Worm (Caenorhabditis elegans) whole organism, L3 larva: ENCODE measurements around the gene blos-2.

Experiments
- R02D3.7 ChIP-seq: fragments of 150-350 bp; optimal IDR thresholded peaks from 2 replicates; lab custom pipeline; 2014; ENCODE audit warnings: missing biosample characterization, missing genetic modification characterization
- ZK546.5 ChIP-seq: sonication (generic microtip); optimal IDR thresholded peaks from 2 replicates; lab custom pipeline; 2017; ENCODE audit warnings: missing biosample characterization, missing genetic modification characterization
- aly-2 ChIP-seq: fragments of 150-350 bp; optimal IDR thresholded peaks from 2 replicates; lab custom pipeline; 2014; ENCODE audit warnings: missing biosample characterization, missing genetic modification characterization
- ama-1 ChIP-seq: fragments of 150-350 bp; optimal IDR thresholded peaks from 2 replicates; lab custom pipeline; 2018
- ceh-82 ChIP-seq: fragments of 150-350 bp; optimal IDR thresholded peaks from 2 replicates; lab custom pipeline; 2014; ENCODE audit warnings: missing biosample characterization, missing genetic modification characterization
- ceh-9 ChIP-seq: sonication (generic microtip); optimal IDR thresholded peaks from 2 replicates; lab custom pipeline; 2018; ENCODE audit warnings: missing biosample characterization, missing genetic modification characterization
- daf-12 ChIP-seq: fragments of 150-350 bp; optimal IDR thresholded peaks from 2 replicates; lab custom pipeline; 2014; ENCODE audit warnings: missing biosample characterization, missing genetic modification reagents, missing genetic modification characterization
- egl-27 ChIP-seq: sonication (generic microtip); optimal IDR thresholded peaks from 4 replicates; lab custom pipeline; 2017; ENCODE audit warnings: missing biosample characterization, missing genetic modification reagents, missing genetic modification characterization
- egl-5 ChIP-seq: fragments of 150-350 bp; optimal IDR thresholded peaks from 2 replicates; lab custom pipeline; 2017; ENCODE audit warnings: missing biosample characterization, missing genetic modification reagents, missing genetic modification characterization, inconsistent platforms
- elt-1 ChIP-seq: fragments of 150-350 bp; optimal IDR thresholded peaks from 2 replicates; lab custom pipeline; 2014; ENCODE audit warnings: missing biosample characterization, missing genetic modification characterization
- elt-2 ChIP-seq: sonication (generic microtip); optimal IDR thresholded peaks from 2 replicates; lab custom pipeline; 2016; ENCODE audit warnings: missing genetic modification reagents, mild to moderate bottlenecking, missing genetic modification characterization, missing compliant biosample characterization
- elt-3 ChIP-seq, 3 experiments: fragments of 150-350 bp in 1 of 3; sonication (generic microtip) in 2 of 3; optimal IDR thresholded peaks; 2 replicates in 2 of 3; 4 replicates in 1 of 3; lab custom pipeline; 2014 to 2017; ENCODE audit warnings: missing biosample characterization in 3 of 3, missing genetic modification characterization in 3 of 3
- fkh-10 ChIP-seq: sonication (generic microtip); optimal IDR thresholded peaks from 2 replicates; lab custom pipeline; 2017; ENCODE audit warnings: missing biosample characterization, missing genetic modification reagents, missing genetic modification characterization
- fkh-2 ChIP-seq: fragments of 150-350 bp; optimal IDR thresholded peaks from 2 replicates; lab custom pipeline; 2014; ENCODE audit warnings: missing biosample characterization, missing genetic modification reagents, missing genetic modification characterization
- fos-1 ChIP-seq: fragments of 150-350 bp; optimal IDR thresholded peaks from 2 replicates; lab custom pipeline; 2014; ENCODE audit warnings: missing biosample characterization, missing genetic modification characterization
- hmg-11 ChIP-seq: sonication (generic microtip); optimal IDR thresholded peaks from 2 replicates; lab custom pipeline; 2016; ENCODE audit warnings: missing genetic modification characterization, missing compliant biosample characterization
- jun-1 ChIP-seq: fragments of 150-350 bp; optimal IDR thresholded peaks from 2 replicates; lab custom pipeline; 2014; ENCODE audit warnings: missing biosample characterization, missing genetic modification reagents, missing genetic modification characterization
- lin-39 ChIP-seq: fragments of 150-350 bp; optimal IDR thresholded peaks from 2 replicates; lab custom pipeline; 2018; ENCODE audit warnings: missing biosample characterization, missing genetic modification reagents, missing genetic modification characterization
- lsy-12 ChIP-seq: sonication (generic microtip); optimal IDR thresholded peaks from 2 replicates; lab custom pipeline; 2016; ENCODE audit warnings: mild to moderate bottlenecking, missing genetic modification characterization, missing compliant biosample characterization
- mdl-1 ChIP-seq: fragments of 150-350 bp; optimal IDR thresholded peaks from 2 replicates; lab custom pipeline; 2014; ENCODE audit warnings: missing biosample characterization, missing genetic modification characterization
- mml-1 ChIP-seq: fragments of 150-350 bp; sonication (generic microtip); optimal IDR thresholded peaks from 3 replicates; lab custom pipeline; 2014; ENCODE audit warnings: missing biosample characterization, missing genetic modification characterization
- nhr-11 ChIP-seq: fragments of 150-350 bp; optimal IDR thresholded peaks from 2 replicates; lab custom pipeline; 2014; ENCODE audit warnings: missing biosample characterization, missing genetic modification characterization
- nhr-12 ChIP-seq: fragments of 150-350 bp; optimal IDR thresholded peaks from 2 replicates; lab custom pipeline; 2014; ENCODE audit warnings: missing biosample characterization, missing genetic modification characterization
- nhr-23 ChIP-seq: fragments of 150-350 bp; optimal IDR thresholded peaks from 2 replicates; lab custom pipeline; 2014; ENCODE audit warnings: missing biosample characterization, missing genetic modification reagents, missing genetic modification characterization
- nhr-237 ChIP-seq: fragments of 150-350 bp; optimal IDR thresholded peaks from 2 replicates; lab custom pipeline; 2014; ENCODE audit warnings: missing biosample characterization, missing genetic modification characterization
- nhr-25 ChIP-seq: sonication (generic microtip); optimal IDR thresholded peaks from 2 replicates; lab custom pipeline; 2017; ENCODE audit warnings: missing biosample characterization, missing genetic modification characterization
- nhr-28 ChIP-seq: fragments of 150-350 bp; optimal IDR thresholded peaks from 2 replicates; lab custom pipeline; 2014; ENCODE audit warnings: missing biosample characterization, missing genetic modification characterization
- nhr-43 ChIP-seq: sonication (generic microtip); optimal IDR thresholded peaks from 2 replicates; lab custom pipeline; 2016; ENCODE audit warnings: mild to moderate bottlenecking, missing genetic modification characterization, missing compliant biosample characterization; ENCODE audit not compliant: poor library complexity, severe bottlenecking
- nhr-67 ChIP-seq: fragments of 150-350 bp; optimal IDR thresholded peaks from 2 replicates; lab custom pipeline; 2014; ENCODE audit warnings: missing biosample characterization, missing genetic modification characterization
- nhr-76 ChIP-seq: fragments of 150-350 bp; sonication (generic microtip); optimal IDR thresholded peaks from 5 replicates; lab custom pipeline; 2014; ENCODE audit warnings: missing biosample characterization, missing genetic modification characterization
- nhr-77 ChIP-seq: fragments of 150-350 bp; optimal IDR thresholded peaks from 2 replicates; lab custom pipeline; 2014; ENCODE audit warnings: missing biosample characterization, missing genetic modification characterization
- pha-4 ChIP-seq: fragments of 150-350 bp; optimal IDR thresholded peaks from 2 replicates; lab custom pipeline; 2014; ENCODE audit warnings: missing biosample characterization, missing genetic modification reagents, missing genetic modification characterization
- pqm-1 ChIP-seq: fragments of 150-350 bp; optimal IDR thresholded peaks from 2 replicates; lab custom pipeline; 2017; ENCODE audit warnings: missing biosample characterization, missing genetic modification characterization, inconsistent platforms
- sea-2 ChIP-seq: fragments of 150-350 bp; sonication (generic microtip); optimal IDR thresholded peaks from 4 replicates; lab custom pipeline; 2014; ENCODE audit warnings: missing biosample characterization, missing genetic modification reagents, missing genetic modification characterization
- skn-1 ChIP-seq: fragments of 150-350 bp; optimal IDR thresholded peaks from 2 replicates; lab custom pipeline; 2014; ENCODE audit warnings: missing biosample characterization, missing genetic modification characterization
- snpc-4 ChIP-seq: fragments of 150-350 bp; optimal IDR thresholded peaks from 2 replicates; lab custom pipeline; 2014; ENCODE audit warnings: missing biosample characterization, missing genetic modification characterization
- tbx-2 ChIP-seq: sonication (generic microtip); optimal IDR thresholded peaks from 2 replicates; lab custom pipeline; 2016; ENCODE audit warnings: mild to moderate bottlenecking, missing genetic modification characterization, missing compliant biosample characterization
- unc-39 ChIP-seq: sonication (generic microtip); optimal IDR thresholded peaks from 4 replicates; lab custom pipeline; 2017; ENCODE audit warnings: missing biosample characterization, missing genetic modification characterization
- unc-62 ChIP-seq: fragments of 150-350 bp; sonication (generic microtip); optimal IDR thresholded peaks from 4 replicates; lab custom pipeline; 2014; ENCODE audit warnings: missing biosample characterization, missing genetic modification reagents, missing genetic modification characterization
- zag-1 ChIP-seq: fragments of 150-350 bp; optimal IDR thresholded peaks from 2 replicates; lab custom pipeline; 2014; ENCODE audit warnings: missing biosample characterization, missing genetic modification characterization
- ztf-11 ChIP-seq: fragments of 150-350 bp; optimal IDR thresholded peaks from 2 replicates; lab custom pipeline; 2014; ENCODE audit warnings: missing biosample characterization, missing genetic modification characterization
- ztf-4 ChIP-seq: fragments of 150-350 bp; optimal IDR thresholded peaks from 2 replicates; lab custom pipeline; 2014; ENCODE audit warnings: missing biosample characterization, missing genetic modification characterization

The blos-2 gene

DNA sequence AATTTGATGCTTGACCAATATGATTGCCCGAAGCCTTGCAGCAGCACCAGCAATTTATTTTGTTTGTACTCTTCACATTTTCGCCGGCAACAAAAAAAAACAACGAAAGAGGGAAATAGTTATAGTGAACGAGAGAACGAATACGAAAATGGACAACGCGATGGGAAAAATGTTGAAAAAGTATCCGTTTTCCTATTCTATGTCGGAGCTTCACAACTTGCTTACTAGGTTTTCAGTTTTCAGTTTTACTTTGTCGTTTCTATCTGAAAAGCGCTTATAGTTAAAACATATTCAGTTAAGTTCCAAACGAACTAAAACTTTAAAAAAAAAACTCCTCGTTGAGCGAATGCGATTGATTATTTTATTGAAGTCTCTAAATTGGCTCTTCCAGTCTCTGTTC lies 5.8 kb upstream of the blos-2 start:
- TF ChIP-seq lin-39 (tag; lab: Kevin White, UChicago) (no peak), tbx-2 (tag; lab: Kevin White, UChicago) (no peak), elt-1 (tag; lab: Kevin White, UChicago) (no peak), ztf-4 (tag; lab: Kevin White, UChicago) (no peak), nhr-43 (tag; lab: Kevin White, UChicago) (no peak), fkh-2 (no peak), nhr-23 (no peak), zag-1 (tag; lab: Kevin White, UChicago) (no peak), sea-2 (GFP tag; lab: Kevin White, UChicago) (no peak), mml-1 (no peak), skn-1 (no peak), snpc-4 (tag; lab: Kevin White, UChicago) (no peak), nhr-237 (no peak), pqm-1 (tag; lab: Kevin White, UChicago) (no peak), nhr-11 (tag; lab: Kevin White, UChicago) (no peak)

DNA sequence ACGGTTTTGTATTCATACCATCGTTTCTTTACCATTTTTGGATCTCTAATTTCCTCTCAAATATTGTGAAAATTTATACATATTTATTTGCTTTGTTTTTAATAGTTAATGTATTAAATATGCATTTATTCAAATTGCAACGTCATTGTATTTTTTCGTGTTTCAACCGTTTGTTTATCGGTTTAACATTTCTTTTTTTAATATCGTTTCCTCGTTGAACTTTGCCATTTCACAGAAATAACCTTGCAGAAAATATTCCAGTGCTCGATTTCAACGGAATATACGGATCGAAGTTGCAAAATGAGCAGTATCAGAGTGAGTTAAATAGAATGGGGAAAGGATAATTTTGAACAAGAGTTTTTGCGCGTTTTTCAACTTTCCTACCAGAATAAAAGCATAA lies 4.7 kb upstream of the blos-2 start, which contains the start of gene seu-1:
TSS of gene seu-1 (plus strand) at position 301 of the 400 bp plus-strand sequence.
- TF ChIP-seq snpc-4 (tag; lab: Kevin White, UChicago) (no peak), nhr-25 (tag; lab: Kevin White, UChicago) (no peak), skn-1 (no peak), elt-3 (tag; optimal IDR thresholded peaks at IDR 0.05; lab: Kevin White, UChicago) (no peak), fkh-10 (GFP tag; lab: Kevin White, UChicago) (no peak), egl-5 (no peak), nhr-23 (no peak), ztf-11 (tag; lab: Kevin White, UChicago) (no peak), egl-27 (no peak), elt-2 (tag; lab: Kevin White, UChicago) (no peak)

DNA sequence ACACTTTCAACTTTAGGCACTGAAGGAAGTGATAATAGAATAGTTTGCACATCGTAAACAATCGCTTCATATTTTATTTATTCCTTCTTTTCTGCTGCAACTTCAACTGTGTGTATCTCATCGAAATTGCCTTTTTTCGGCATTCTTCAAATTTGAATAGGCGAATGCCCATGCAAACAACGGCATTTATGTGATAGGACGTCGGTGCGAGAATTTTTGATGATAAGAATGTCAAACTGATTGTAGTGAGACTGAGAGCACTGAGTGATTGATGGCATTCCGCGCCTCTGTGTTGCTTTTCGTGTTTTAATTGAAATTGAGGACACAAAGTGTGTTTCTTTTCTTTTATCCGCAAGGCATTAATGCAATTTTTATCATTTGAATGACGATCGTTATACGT lies 3.2 kb upstream of the blos-2 start:
- no peak for TF ChIP-seq nhr-67 (tag; lab: Kevin White, UChicago)
- TF ChIP-seq elt-3 (tag; optimal IDR thresholded peaks at IDR 0.05; lab: Kevin White, UChicago), result no peak
- no peak for TF ChIP-seq nhr-76 (tag; lab: Kevin White, UChicago)
- no peak for TF ChIP-seq fkh-10 (GFP tag; lab: Kevin White, UChicago)
- TF ChIP-seq pqm-1 (tag; lab: Kevin White, UChicago), result peak; percentile 37
- TF ChIP-seq elt-2 (tag; lab: Kevin White, UChicago), result peak; percentile 81
- TF ChIP-seq mml-1, result no peak
- TF ChIP-seq lin-39 (tag; lab: Kevin White, UChicago), result no peak
- no peak for TF ChIP-seq nhr-11 (tag; lab: Kevin White, UChicago)
- no peak for TF ChIP-seq lsy-12
- TF ChIP-seq R02D3.7, result no peak
- no peak for TF ChIP-seq ztf-4 (tag; lab: Kevin White, UChicago)
- TF ChIP-seq nhr-28, result no peak
- TF ChIP-seq ceh-9 (tag; lab: Kevin White, UChicago), result no peak
- TF ChIP-seq ama-1 (lab: Kevin White, UChicago), result no peak

DNA sequence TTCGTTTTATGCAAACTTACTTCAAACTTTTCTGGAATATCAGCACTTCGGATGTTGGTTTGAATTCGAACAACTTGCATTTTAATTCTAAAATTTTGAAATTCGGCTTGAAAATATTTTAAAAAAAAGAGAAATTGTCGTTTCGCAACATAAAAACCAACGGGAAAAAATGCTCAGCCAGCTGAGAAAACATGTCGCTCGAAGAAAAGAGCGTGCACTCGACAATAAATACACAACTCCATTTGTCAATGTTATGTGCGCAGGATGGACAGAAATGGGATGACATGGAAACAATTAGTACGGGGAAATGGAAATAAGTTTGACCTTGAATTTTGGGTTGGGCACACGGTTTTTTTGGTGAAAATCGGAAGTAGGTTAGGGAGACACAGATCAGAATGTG lies 1.9 kb downstream of the blos-2 start, which contains the start of gene mif-4:
TSS of gene mif-4 (minus strand) at position 87 of the 400 bp plus-strand sequence.
- TF ChIP-seq snpc-4 (tag; lab: Kevin White, UChicago) (no peak), pha-4 (peak; percentile 65)

DNA sequence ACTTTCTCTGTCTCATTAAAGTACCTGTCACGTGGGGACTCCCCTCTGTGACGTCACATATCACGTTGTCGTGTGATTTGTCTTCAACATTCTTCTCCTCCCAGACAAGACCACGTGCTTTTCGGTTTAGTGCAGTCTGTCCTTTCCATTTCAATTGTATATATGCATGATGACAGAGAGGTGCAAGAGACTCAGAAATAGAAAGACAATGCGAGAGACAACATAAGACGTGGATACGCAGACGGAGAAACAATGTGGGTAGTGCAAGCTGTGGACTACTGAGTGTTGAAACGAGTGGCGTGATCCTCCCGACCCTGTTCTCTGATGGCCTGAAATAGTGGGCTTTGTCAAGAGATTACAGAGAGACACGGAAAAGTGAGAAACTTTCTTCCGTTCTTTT lies 2.7 kb downstream of the blos-2 start:
- TF ChIP-seq nhr-11 (tag; lab: Kevin White, UChicago), result peak; percentile 68
- TF ChIP-seq fkh-2, result no peak
- peak; percentile 61 for TF ChIP-seq ama-1 (lab: Kevin White, UChicago)
- no peak for TF ChIP-seq fkh-10 (GFP tag; lab: Kevin White, UChicago)
- peak; percentile 23 for TF ChIP-seq sea-2 (GFP tag; lab: Kevin White, UChicago)
- peak; percentile 86 for TF ChIP-seq hmg-11
- peak; percentile 14 for TF ChIP-seq egl-27
- TF ChIP-seq ZK546.5 (tag; lab: Kevin White, UChicago), result no peak
- no peak for TF ChIP-seq ceh-82
- TF ChIP-seq nhr-77, result no peak
- TF ChIP-seq nhr-76 (tag; lab: Kevin White, UChicago), result no peak
- TF ChIP-seq nhr-12 (tag; lab: Kevin White, UChicago), result no peak
- peak; percentile 98 for TF ChIP-seq mdl-1
- TF ChIP-seq elt-2 (tag; lab: Kevin White, UChicago), result peak; percentile 94
- TF ChIP-seq nhr-43 (tag; lab: Kevin White, UChicago), result peak; percentile 96
- TF ChIP-seq unc-62 (GFP tag; lab: Kevin White, UChicago), result peak; percentile 84
- no peak for TF ChIP-seq daf-12
- TF ChIP-seq lin-39 (tag; lab: Kevin White, UChicago), result peak; percentile 49
- TF ChIP-seq nhr-237, result no peak
- TF ChIP-seq R02D3.7, result peak; percentile 81
- TF ChIP-seq zag-1 (tag; lab: Kevin White, UChicago), result no peak
- TF ChIP-seq elt-1 (tag; lab: Kevin White, UChicago), result peak; percentile 69
- peak; percentile 92 for TF ChIP-seq tbx-2 (tag; lab: Kevin White, UChicago)
- TF ChIP-seq fos-1 (tag; lab: Kevin White, UChicago), result peak; percentile 41
- no peak for TF ChIP-seq aly-2 (tag; lab: Kevin White, UChicago)
- peak; percentile 99 for TF ChIP-seq nhr-25 (tag; lab: Kevin White, UChicago)
- TF ChIP-seq ztf-11 (tag; lab: Kevin White, UChicago), result no peak
- TF ChIP-seq mml-1, result peak; percentile 34
- TF ChIP-seq ztf-4 (tag; lab: Kevin White, UChicago), result peak; percentile 83
- TF ChIP-seq nhr-28, result no peak
- peak; percentile 62 for TF ChIP-seq snpc-4 (tag; lab: Kevin White, UChicago)
- no peak for TF ChIP-seq unc-39 (tag; lab: Kevin White, UChicago)
- TF ChIP-seq jun-1 (tag; lab: Kevin White, UChicago), result peak; percentile 95
